Fruit fly (Drosophila melanogaster) whole organism, embryonic: Measurements from ENCODE around the gene CG33723.

Experiments
- B-H1 ChIP-seq: fragments of 200-800 bp; sonication (Bioruptor generic); IDR thresholded peaks from 3 replicates; pipeline ENCODE4 v1.3.6; 2022; ENCODE audit warnings: missing biosample characterization, missing genetic modification characterization
- Blimp-1 ChIP-seq: fragments of 200-800 bp; sonication (Bioruptor generic); optimal IDR thresholded peaks from 3 replicates; lab custom pipeline; 2018; ENCODE audit warnings: missing biosample characterization, missing genetic modification characterization, mild to moderate bottlenecking, moderate library complexity, missing genetic modification reagents
- BtbVII ChIP-seq: fragments of 200-800 bp; sonication (Bioruptor generic); optimal IDR thresholded peaks from 3 replicates; lab custom pipeline; 2017; ENCODE audit warnings: missing biosample characterization, mild to moderate bottlenecking, missing genetic modification characterization
- CG1024 ChIP-seq: fragments of 200-800 bp; sonication (Bioruptor generic); IDR thresholded peaks from 2 replicates; pipeline ENCODE4 v1.3.6; 2022; ENCODE audit warnings: missing biosample characterization, missing genetic modification characterization
- CG10979 ChIP-seq: fragments of 200-800 bp; sonication (Bioruptor generic); optimal IDR thresholded peaks from 2 replicates; lab custom pipeline; 2018; ENCODE audit warnings: missing biosample characterization, mild to moderate bottlenecking, missing genetic modification characterization, moderate library complexity
- CG11247 ChIP-seq: fragments of 200-800 bp; sonication (Bioruptor generic); IDR thresholded peaks from 2 replicates; pipeline ENCODE4 v1.3.6; 2022; ENCODE audit warnings: missing biosample characterization, missing genetic modification characterization
- CG11695 ChIP-seq: fragments of 200-800 bp; sonication (Bioruptor generic); IDR thresholded peaks from 3 replicates; pipeline ENCODE4 v1.3.6; 2022; ENCODE audit warnings: missing biosample characterization, missing genetic modification characterization
- CG13123 ChIP-seq: fragments of 200-800 bp; sonication (Bioruptor generic); optimal IDR thresholded peaks from 2 replicates; lab custom pipeline; 2016; ENCODE audit warnings: missing biosample characterization, missing genetic modification characterization
- CG1647 ChIP-seq: fragments of 200-800 bp; sonication (Bioruptor generic); optimal IDR thresholded peaks from 3 replicates; lab custom pipeline; 2016; ENCODE audit warnings: missing biosample characterization, missing genetic modification characterization
- CG16813 ChIP-seq: fragments of 200-800 bp; sonication (Bioruptor generic); IDR thresholded peaks from 3 replicates; pipeline ENCODE4 v1.3.6; 2022; ENCODE audit warnings: missing biosample characterization, missing genetic modification characterization; ENCODE audit not compliant: partially characterized antibody
- CG16863 ChIP-seq: fragments of 200-800 bp; sonication (Bioruptor generic); optimal IDR thresholded peaks from 3 replicates; lab custom pipeline; 2016; ENCODE audit warnings: missing biosample characterization, missing genetic modification characterization
- CG17328 ChIP-seq: fragments of 200-800 bp; sonication (Bioruptor generic); IDR thresholded peaks from 2 replicates; pipeline ENCODE4 v1.3.6; 2022; ENCODE audit warnings: missing biosample characterization, missing genetic modification characterization
- CG30020 ChIP-seq: fragments of 200-800 bp; optimal IDR thresholded peaks from 2 replicates; lab custom pipeline; 2019; ENCODE audit warnings: missing biosample characterization, mild to moderate bottlenecking, missing genetic modification characterization, moderate library complexity
- CG3847 ChIP-seq: fragments of 200-800 bp; sonication (Bioruptor generic); IDR thresholded peaks from 2 replicates; pipeline ENCODE4 v1.3.6; 2022; ENCODE audit warnings: missing biosample characterization, missing genetic modification characterization
- CG4820 ChIP-seq: fragments of 200-800 bp; sonication (Bioruptor generic); optimal IDR thresholded peaks from 3 replicates; lab custom pipeline; 2016; ENCODE audit warnings: missing biosample characterization, missing genetic modification characterization
- CG6254 ChIP-seq: fragments of 200-800 bp; sonication (Bioruptor generic); optimal IDR thresholded peaks from 3 replicates; lab custom pipeline; 2017; ENCODE audit warnings: mild to moderate bottlenecking, missing biosample characterization, missing genetic modification reagents, missing genetic modification characterization
- CG6791 ChIP-seq: fragments of 200-800 bp; sonication (Bioruptor generic); IDR thresholded peaks from 3 replicates; pipeline ENCODE4 v1.3.6; 2022; ENCODE audit warnings: missing biosample characterization, missing genetic modification characterization; ENCODE audit not compliant: partially characterized antibody
- CG7357 ChIP-seq: fragments of 200-800 bp; sonication (Bioruptor generic); IDR thresholded peaks from 3 replicates; pipeline ENCODE4 v1.3.6; 2022; ENCODE audit warnings: missing biosample characterization, missing genetic modification characterization
- CG7372 ChIP-seq: fragments of 200-800 bp; sonication (Bioruptor generic); IDR thresholded peaks from 2 replicates; pipeline ENCODE4 v1.3.6; 2022; ENCODE audit warnings: missing biosample characterization, missing genetic modification characterization
- CG7839 ChIP-seq: fragments of 200-800 bp; sonication (Bioruptor generic); optimal IDR thresholded peaks from 3 replicates; lab custom pipeline; 2018; ENCODE audit warnings: missing biosample characterization, mild to moderate bottlenecking, missing genetic modification characterization, moderate library complexity
- CTCF ChIP-seq: fragments of 200-800 bp; sonication (Bioruptor generic); optimal IDR thresholded peaks from 2 replicates; lab custom pipeline; 2017; ENCODE audit warnings: missing biosample characterization, mild to moderate bottlenecking, missing genetic modification characterization, moderate library complexity
- CkIIα-i1 ChIP-seq: fragments of 200-800 bp; sonication (Bioruptor generic); IDR thresholded peaks from 2 replicates; pipeline ENCODE4 v1.3.6; 2022; ENCODE audit warnings: missing biosample characterization, missing genetic modification characterization
- CrebB ChIP-seq: fragments of 200-800 bp; sonication (Bioruptor generic); optimal IDR thresholded peaks from 3 replicates; lab custom pipeline; 2018; ENCODE audit warnings: missing biosample characterization, mild to moderate bottlenecking, missing genetic modification characterization
- D19A ChIP-seq: fragments of 200-800 bp; optimal IDR thresholded peaks from 3 replicates; lab custom pipeline; 2019; ENCODE audit warnings: missing biosample characterization, mild to moderate bottlenecking, missing genetic modification characterization, moderate library complexity
- ERR ChIP-seq: fragments of 200-800 bp; sonication (Bioruptor generic); optimal IDR thresholded peaks from 2 replicates; lab custom pipeline; 2016; ENCODE audit warnings: missing biosample characterization, missing genetic modification characterization
- GATAe ChIP-seq: fragments of 200-800 bp; sonication (Bioruptor generic); conservative IDR thresholded peaks from 2 replicates; pipeline ENCODE4 v1.3.6; 2022; ENCODE audit warnings: missing biosample characterization, missing genetic modification characterization
- Hmr ChIP-seq: fragments of 200-800 bp; sonication (Bioruptor generic); optimal IDR thresholded peaks from 3 replicates; lab custom pipeline; 2017; ENCODE audit warnings: mild to moderate bottlenecking, missing biosample characterization, missing genetic modification reagents, missing genetic modification characterization
- Mad ChIP-seq: fragments of 200-800 bp; sonication (Bioruptor generic); optimal IDR thresholded peaks from 2 replicates; lab custom pipeline; 2016; ENCODE audit warnings: missing biosample characterization, missing genetic modification characterization
- NC2β ChIP-seq: fragments of 200-800 bp; sonication (Bioruptor generic); optimal IDR thresholded peaks from 2 replicates; lab custom pipeline; 2016; ENCODE audit warnings: missing biosample characterization, missing genetic modification characterization
- Neu2 ChIP-seq: fragments of 200-800 bp; sonication (Bioruptor generic); optimal IDR thresholded peaks from 3 replicates; lab custom pipeline; 2016; ENCODE audit warnings: missing biosample characterization, missing genetic modification characterization, borderline replicate concordance
- Oaz ChIP-seq: fragments of 200-800 bp; sonication (Bioruptor generic); IDR thresholded peaks from 2 replicates; pipeline ENCODE4 v1.3.6; 2022; ENCODE audit warnings: missing biosample characterization, missing genetic modification characterization
- Sry-δ ChIP-seq: fragments of 200-800 bp; sonication (Bioruptor generic); optimal IDR thresholded peaks from 2 replicates; lab custom pipeline; 2016; ENCODE audit warnings: missing biosample characterization, missing genetic modification characterization
- Xrp1 ChIP-seq: fragments of 200-800 bp; sonication (Bioruptor generic); IDR thresholded peaks from 2 replicates; pipeline ENCODE4 v1.3.6; 2022; ENCODE audit warnings: missing biosample characterization, missing genetic modification characterization
- abd-A ChIP-seq: fragments of 200-800 bp; sonication (Bioruptor generic); optimal IDR thresholded peaks from 3 replicates; lab custom pipeline; 2019; ENCODE audit warnings: missing biosample characterization, mild to moderate bottlenecking, missing genetic modification characterization, moderate library complexity
- al ChIP-seq: fragments of 200-800 bp; sonication (Bioruptor generic); IDR thresholded peaks from 2 replicates; pipeline ENCODE4 v1.3.6; 2022; ENCODE audit warnings: missing biosample characterization, missing genetic modification characterization
- ara ChIP-seq: fragments of 200-800 bp; sonication (Bioruptor generic); IDR thresholded peaks from 2 replicates; pipeline ENCODE4 v1.3.6; 2022; ENCODE audit warnings: missing biosample characterization, missing genetic modification characterization
- br ChIP-seq: fragments of >200 bp; optimal IDR thresholded peaks from 2 replicates; lab custom pipeline; 2017
- cwo ChIP-seq: fragments of 200-800 bp; sonication (Bioruptor generic); optimal IDR thresholded peaks from 3 replicates; lab custom pipeline; 2017; ENCODE audit warnings: missing biosample characterization, missing genetic modification characterization, mild to moderate bottlenecking, moderate library complexity, missing genetic modification reagents
- dati ChIP-seq: fragments of 200-800 bp; sonication (Bioruptor generic); IDR thresholded peaks from 2 replicates; pipeline ENCODE4 v1.3.6; 2022; ENCODE audit warnings: missing biosample characterization, missing genetic modification characterization
- dmrt11E ChIP-seq: fragments of 200-800 bp; sonication (Bioruptor generic); optimal IDR thresholded peaks from 3 replicates; lab custom pipeline; 2018; ENCODE audit warnings: missing biosample characterization, mild to moderate bottlenecking, missing genetic modification characterization, moderate library complexity
- fd102C ChIP-seq: fragments of 200-800 bp; sonication (Bioruptor generic); optimal IDR thresholded peaks from 2 replicates; lab custom pipeline; 2018; ENCODE audit warnings: missing biosample characterization, mild to moderate bottlenecking, missing genetic modification characterization, moderate library complexity
- lbe ChIP-seq: fragments of 200-800 bp; sonication (Bioruptor generic); optimal IDR thresholded peaks from 2 replicates; lab custom pipeline; 2016; ENCODE audit warnings: missing biosample characterization, mild to moderate bottlenecking, missing genetic modification characterization
- mam ChIP-seq: fragments of 200-800 bp; sonication (Bioruptor generic); optimal IDR thresholded peaks from 3 replicates; lab custom pipeline; 2016; ENCODE audit warnings: missing biosample characterization, missing genetic modification characterization
- pb ChIP-seq: fragments of 200-800 bp; sonication (Bioruptor generic); optimal IDR thresholded peaks from 3 replicates; lab custom pipeline; 2016; ENCODE audit warnings: missing biosample characterization, missing genetic modification characterization
- pita ChIP-seq: fragments of 200-800 bp; sonication (Bioruptor generic); optimal IDR thresholded peaks from 2 replicates; lab custom pipeline; 2017; ENCODE audit warnings: missing biosample characterization, mild to moderate bottlenecking, missing genetic modification characterization
- ssp ChIP-seq: fragments of 200-800 bp; sonication (Bioruptor generic); IDR thresholded peaks from 2 replicates; pipeline ENCODE4 v1.3.6; 2022; ENCODE audit warnings: missing biosample characterization, missing genetic modification characterization
- sug ChIP-seq: fragments of 200-800 bp; optimal IDR thresholded peaks from 2 replicates; lab custom pipeline; 2019; ENCODE audit warnings: missing biosample characterization, mild to moderate bottlenecking, missing genetic modification characterization, moderate library complexity
- tap ChIP-seq: fragments of 200-800 bp; optimal IDR thresholded peaks from 3 replicates; lab custom pipeline; 2019; ENCODE audit warnings: missing biosample characterization, mild to moderate bottlenecking, missing genetic modification characterization, moderate library complexity
- tup ChIP-seq: fragments of 200-800 bp; sonication (Bioruptor generic); optimal IDR thresholded peaks from 2 replicates; lab custom pipeline; 2016; ENCODE audit warnings: missing biosample characterization, mild to moderate bottlenecking, missing genetic modification characterization, moderate library complexity
- vnd ChIP-seq: fragments of 200-800 bp; sonication (Bioruptor generic); IDR thresholded peaks from 3 replicates; pipeline ENCODE4 v1.3.6; 2022; ENCODE audit warnings: missing biosample characterization, missing genetic modification characterization; ENCODE audit not compliant: partially characterized antibody
- zen2 ChIP-seq: fragments of 200-800 bp; sonication (Bioruptor generic); IDR thresholded peaks from 3 replicates; pipeline ENCODE4 v1.3.6; 2022; ENCODE audit warnings: missing biosample characterization, missing genetic modification characterization; ENCODE audit not compliant: partially characterized antibody

The CG33723 gene

dm6 chr2L:9430992-9431602 is 9.4 kb downstream of the CG33723 start, which contains the start of the genes FucTB and scat (continued):
- TF ChIP-seq Blimp-1: peak; percentile 89
- TF ChIP-seq ara: peak; percentile 81
- peak; percentile 47 for TF ChIP-seq tup (GFP tag; lab: Kevin White, UChicago)
- no peak for TF ChIP-seq ERR (GFP tag; lab: Kevin White, UChicago)
- TF ChIP-seq CG17328 (GFP tag; lab: Robert Waterston, UW): peak; percentile 86
- TF ChIP-seq B-H1 (GFP tag; lab: Robert Waterston, UW): peak; percentile 81; the same call in 2 of the 3 replicates
- peak; percentile 57; the same call in 1 of the 2 replicates for TF ChIP-seq dati (GFP tag; lab: Robert Waterston, UW)
- peak; percentile 91 for TF ChIP-seq CG7372
- TF ChIP-seq CG16863 (GFP tag; lab: Kevin White, UChicago): peak; percentile 14
- TF ChIP-seq CG4820 (GFP tag; lab: Kevin White, UChicago): peak; percentile 90
- TF ChIP-seq zen2 (GFP tag; lab: Robert Waterston, UW): no peak
- peak; percentile 6 for TF ChIP-seq Sry-δ
- peak; percentile 98 for TF ChIP-seq dmrt11E
- no peak for TF ChIP-seq CkIIα-i1 (GFP tag; lab: Robert Waterston, UW)
- TF ChIP-seq cwo: peak; percentile 72
- peak; percentile 69 for TF ChIP-seq CG13123 (GFP tag; lab: Kevin White, UChicago)
- TF ChIP-seq Xrp1 (GFP tag; lab: Robert Waterston, UW): peak; percentile 96
- TF ChIP-seq ssp: peak; percentile 90
- peak; percentile 87 for TF ChIP-seq CG7357 (GFP tag; lab: Robert Waterston, UW)
- TF ChIP-seq CG10979 (tag; lab: Kevin White, UChicago): peak; percentile 93
- peak; percentile 10 for TF ChIP-seq NC2β
- TF ChIP-seq D19A: no peak
- TF ChIP-seq BtbVII: peak; percentile 77
- peak; percentile 71 for TF ChIP-seq Mad (GFP tag; lab: Kevin White, UChicago)
- TF ChIP-seq CG1024: peak; percentile 56; the same call in 1 of the 2 replicates
- TF ChIP-seq GATAe (GFP tag; lab: Robert Waterston, UW): peak; percentile 67
- no peak for TF ChIP-seq br
- no peak for TF ChIP-seq fd102C (GFP tag; lab: Kevin White, UChicago)
- TF ChIP-seq CG1647 (GFP tag; lab: Kevin White, UChicago): peak; percentile 64
- TF ChIP-seq pb (GFP tag; lab: Kevin White, UChicago): no peak
- peak; percentile 71 for TF ChIP-seq tap (tag; lab: Kevin White, UChicago)
- peak; percentile 82 for TF ChIP-seq Oaz (GFP tag; lab: Robert Waterston, UW)
- peak; percentile 91 for TF ChIP-seq CG11247 (GFP tag; lab: Robert Waterston, UW)
- no peak for TF ChIP-seq pita (GFP tag; lab: Kevin White, UChicago)
- TF ChIP-seq CG11695 (GFP tag; lab: Robert Waterston, UW): peak; percentile 86
- TF ChIP-seq lbe (GFP tag; lab: Kevin White, UChicago): peak; percentile 87
- TF ChIP-seq Neu2 (GFP tag; lab: Kevin White, UChicago): no peak
- peak; percentile 90 for TF ChIP-seq Hmr (GFP tag; lab: Kevin White, UChicago)
- peak; percentile 87 for TF ChIP-seq sug
- peak; percentile 89 for TF ChIP-seq al
- TF ChIP-seq CG6254 (GFP tag; lab: Kevin White, UChicago): peak; percentile 0
- TF ChIP-seq CG16813: peak; percentile 48; the same call in 1 of the 3 replicates
- TF ChIP-seq CG7839 (tag; lab: Kevin White, UChicago): peak; percentile 90
- TF ChIP-seq vnd: peak; percentile 49; the same call in 1 of the 3 replicates
- peak; percentile 62 for TF ChIP-seq mam (GFP tag; lab: Kevin White, UChicago)
- TF ChIP-seq CG30020 (tag; lab: Kevin White, UChicago): peak; percentile 88
- TF ChIP-seq abd-A: no peak
- peak; percentile 33 for TF ChIP-seq CTCF (GFP tag; lab: Kevin White, UChicago)
- peak; percentile 34 for TF ChIP-seq CrebB (tag; lab: Kevin White, UChicago)
- TF ChIP-seq CG6791 (GFP tag; lab: Robert Waterston, UW): no peak
- peak; percentile 96 for TF ChIP-seq CG3847 (GFP tag; lab: Robert Waterston, UW)
